Fruit fly (Drosophila melanogaster) whole organism, embryonic: Measurements from ENCODE around the gene TTLL6B.

Source experiments
- CG10321 ChIP-seq: fragments of 200-800 bp; sonication (Bioruptor generic); IDR thresholded peaks from 2 replicates; pipeline ENCODE4 v1.3.6; 2022; ENCODE audit warnings: missing biosample characterization, missing genetic modification characterization
- psq ChIP-seq: fragments of 200-800 bp; sonication (Bioruptor generic); optimal IDR thresholded peaks from 2 replicates; lab custom pipeline; 2017; ENCODE audit warnings: missing biosample characterization, missing genetic modification characterization

- TF ChIP-seq psq (GFP tag; lab: Kevin White, UChicago): no peak
- TF ChIP-seq CG10321: no peak
Measured at dm6 chr3R:27237980-27238379, 12.8 kb downstream of the TTLL6B start.
